Worm (Caenorhabditis elegans): ENCODE results near the gene ptp-4A2.

The ptp-4A2 gene

ce11 chrX:3943213-3943612, at the start of gene ptp-4A2:
Gene ptp-4A2 (minus strand): TSS chrX:3943313.
- no peak for TF ChIP-seq nhr-20 (tag; optimal IDR thresholded peaks at IDR 0.05)
- TF ChIP-seq fkh-8 (tag; optimal IDR thresholded peaks at IDR 0.05) = no peak
- no peak for TF ChIP-seq C04F5.9 (tag; optimal IDR thresholded peaks at IDR 0.05)
- TF ChIP-seq swsn-7 (tag; optimal IDR thresholded peaks at IDR 0.05) = no peak
- no peak for TF ChIP-seq irx-1 (tag; optimal IDR thresholded peaks at IDR 0.05)
- TF ChIP-seq efl-1 (optimal IDR thresholded peaks at IDR 0.05) = no peak
- TF ChIP-seq efl-1 (GFP tag; optimal IDR thresholded peaks at IDR 0.05 in 1 of 2) = peak in 1 of 2 experiments; percentile 36
- no peak for TF ChIP-seq fkh-10 (GFP tag; optimal IDR thresholded peaks at IDR 0.05)
- no peak for TF ChIP-seq fkh-4 (tag; optimal IDR thresholded peaks at IDR 0.05; ENCODE audit: borderline replicate concordance)

ce11 chrX:3991652-3992051, 48.5 kb upstream of the ptp-4A2 start:
- TF ChIP-seq C34B4.2 (tag; optimal IDR thresholded peaks at IDR 0.05) (no peak), elt-2 (tag; optimal IDR thresholded peaks at IDR 0.05) (no peak), xbp-1 (tag; optimal IDR thresholded peaks at IDR 0.05) (no peak), efl-3 (GFP tag; optimal IDR thresholded peaks at IDR 0.05) (no peak), pqm-1 (tag; optimal IDR thresholded peaks at IDR 0.05) (no peak), zag-1 (tag; optimal IDR thresholded peaks at IDR 0.05) (no peak), hpl-2 (GFP tag; optimal IDR thresholded peaks at IDR 0.05) (no peak)

DNA sequence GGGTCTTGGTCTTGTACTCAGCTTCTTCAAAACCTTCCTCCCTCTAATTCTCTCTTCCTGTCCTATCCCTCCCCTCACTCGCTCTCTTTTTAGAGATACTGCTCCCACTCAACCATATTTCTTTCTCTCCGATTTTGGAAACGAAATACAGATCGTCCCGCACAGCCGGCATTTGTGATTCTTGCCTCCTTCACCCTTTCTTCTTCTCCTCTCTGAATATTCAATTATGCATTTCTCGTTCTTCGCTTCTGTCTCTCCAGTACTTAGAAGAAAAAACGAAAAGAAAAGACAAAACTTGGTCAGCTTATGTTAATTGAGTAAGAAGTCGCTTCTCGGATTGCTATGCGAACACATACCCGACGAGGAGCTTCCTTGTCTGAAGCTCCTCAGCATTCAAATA, 47.8 kb upstream of the ptp-4A2 start:
- TF ChIP-seq unc-30 (tag; optimal IDR thresholded peaks at IDR 0.05) (no peak), efl-1 (optimal IDR thresholded peaks at IDR 0.05) (no peak), efl-1 (GFP tag; optimal IDR thresholded peaks at IDR 0.05 in 1 of 2) (peak in 1 of 2 experiments; percentile 34), pag-3 (tag; optimal IDR thresholded peaks at IDR 0.05; ENCODE audit: borderline replicate concordance, insufficient read depth) (no peak), skn-1 (tag; optimal IDR thresholded peaks at IDR 0.05) (no peak), lin-35 (GFP tag; optimal IDR thresholded peaks at IDR 0.05) (no peak), alr-1 (tag; optimal IDR thresholded peaks at IDR 0.05; ENCODE audit: borderline replicate concordance) (no peak), nhr-84 (tag; optimal IDR thresholded peaks at IDR 0.05) (no peak), ces-1 (GFP tag; optimal IDR thresholded peaks at IDR 0.05) (no peak)

DNA sequence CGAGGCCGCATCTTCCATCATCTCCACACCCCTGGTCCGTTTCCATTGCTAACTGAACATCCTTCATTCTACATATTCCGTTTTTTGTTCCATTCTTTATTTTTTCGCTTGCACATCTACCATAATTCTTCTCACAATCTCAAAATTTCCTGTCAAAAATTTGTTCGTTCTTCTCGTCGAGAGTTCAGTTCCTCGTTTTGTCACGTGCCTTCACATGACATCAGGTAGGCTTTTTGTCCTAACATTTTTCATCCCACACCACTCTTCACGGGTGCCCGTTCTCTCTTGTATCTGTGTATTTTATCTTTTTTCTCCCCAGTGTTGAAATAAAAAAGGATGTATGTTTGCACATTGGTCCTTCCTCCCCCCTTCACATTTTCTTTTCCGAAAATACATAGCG, 47.4 kb upstream of the ptp-4A2 start:
- TF ChIP-seq nhr-237 (tag; optimal IDR thresholded peaks at IDR 0.05) (no peak), nhr-71 (tag; optimal IDR thresholded peaks at IDR 0.05) (peak; percentile 1), ceh-63 (GFP tag; optimal IDR thresholded peaks at IDR 0.05) (no peak), snpc-4 (tag; optimal IDR thresholded peaks at IDR 0.05) (no peak), hpl-2 (GFP tag; optimal IDR thresholded peaks at IDR 0.05) (no peak), lin-35 (GFP tag; optimal IDR thresholded peaks at IDR 0.05) (no peak), tlp-1 (tag; optimal IDR thresholded peaks at IDR 0.05) (no peak), ceh-90 (tag; optimal IDR thresholded peaks at IDR 0.05) (no peak), lin-13 (GFP tag; optimal IDR thresholded peaks at IDR 0.05) (no peak), nhr-20 (tag; optimal IDR thresholded peaks at IDR 0.05) (peak; percentile 11), ets-5 (GFP tag; IDR thresholded peaks at IDR 0.05) (no peak), tbx-2 (tag; optimal IDR thresholded peaks at IDR 0.05) (peak; percentile 25), dpl-1 (GFP tag; optimal IDR thresholded peaks at IDR 0.05) (no peak), fkh-4 (tag; optimal IDR thresholded peaks at IDR 0.05; ENCODE audit: borderline replicate concordance) (no peak), blmp-1 (tag; optimal IDR thresholded peaks at IDR 0.05) (no peak), elt-3 (tag; optimal IDR thresholded peaks at IDR 0.05) (no peak), Y116A8C.19 (tag; optimal IDR thresholded peaks at IDR 0.05; ENCODE audit: borderline replicate concordance) (no peak), nhr-85 (tag) (no peak), nhr-11 (tag; optimal IDR thresholded peaks at IDR 0.05) (no peak), fkh-10 (GFP tag; optimal IDR thresholded peaks at IDR 0.05) (no peak), hlh-17 (GFP tag; optimal IDR thresholded peaks at IDR 0.05; ENCODE audit: borderline replicate concordance) (no peak), egl-13 (tag; optimal IDR thresholded peaks at IDR 0.05) (no peak), irx-1 (tag; optimal IDR thresholded peaks at IDR 0.05) (no peak), lin-39 (tag; optimal IDR thresholded peaks at IDR 0.05) (no peak), nhr-90 (tag; optimal IDR thresholded peaks at IDR 0.05; ENCODE audit: poor library complexity) (no peak), unc-30 (tag; optimal IDR thresholded peaks at IDR 0.05) (no peak), unc-130 (tag; optimal IDR thresholded peaks at IDR 0.05) (no peak), ztf-11 (tag; optimal IDR thresholded peaks at IDR 0.05) (no peak), skn-1 (tag; optimal IDR thresholded peaks at IDR 0.05) (peak; percentile 16), mdl-1 (tag; optimal IDR thresholded peaks at IDR 0.05) (peak in 1 of 2 experiments; percentile 3), elt-2 (tag; optimal IDR thresholded peaks at IDR 0.05) (no peak), ceh-8 (GFP tag; optimal IDR thresholded peaks at IDR 0.05) (no peak), efl-1 (optimal IDR thresholded peaks at IDR 0.05) (no peak), efl-1 (GFP tag; optimal IDR thresholded peaks at IDR 0.05 in 1 of 2) (no peak)

All from whole organism, L1 larva.